Fruit fly (Drosophila melanogaster) Kc167 (cell line): Measurements from ENCODE around the gene Wdr92.

Experiments used
- Myc ChIP-seq: fragments of >200 bp; optimal IDR thresholded peaks from 2 replicates; lab custom pipeline; 2017; ENCODE audit warnings: missing external identifiers
- Sin3A ChIP-seq: fragments of >200 bp; optimal IDR thresholded peaks from 2 replicates; lab custom pipeline; 2018; ENCODE audit warnings: missing external identifiers
- h ChIP-seq: fragments of >200 bp; optimal IDR thresholded peaks from 3 replicates; lab custom pipeline; 2018; ENCODE audit warnings: missing external identifiers
- insv ChIP-seq: fragments of >200 bp; optimal IDR thresholded peaks from 3 replicates; lab custom pipeline; 2018; ENCODE audit warnings: missing external identifiers
- psq ChIP-seq: fragments of >200 bp; optimal IDR thresholded peaks from 2 replicates; lab custom pipeline; 2017; ENCODE audit warnings: missing external identifiers
- ttk ChIP-seq: sonication (Bioruptor generic); optimal IDR thresholded peaks from 2 replicates; lab custom pipeline; 2017; ENCODE audit warnings: missing external identifiers

- TF ChIP-seq h (lab: Kevin White, UChicago) (no peak), psq (lab: Kevin White, UChicago) (no peak), Sin3A (no peak), Myc (lab: Kevin White, UChicago) (no peak), insv (no peak), ttk (lab: Kevin White, UChicago) (no peak)
These were observed 14.5 kb downstream of the Wdr92 start for dm6 chr3L:17922182-17923102.
